Fruit fly (Drosophila melanogaster): ENCODE results near the gene CG46460.

CG46460 gene

DNA sequence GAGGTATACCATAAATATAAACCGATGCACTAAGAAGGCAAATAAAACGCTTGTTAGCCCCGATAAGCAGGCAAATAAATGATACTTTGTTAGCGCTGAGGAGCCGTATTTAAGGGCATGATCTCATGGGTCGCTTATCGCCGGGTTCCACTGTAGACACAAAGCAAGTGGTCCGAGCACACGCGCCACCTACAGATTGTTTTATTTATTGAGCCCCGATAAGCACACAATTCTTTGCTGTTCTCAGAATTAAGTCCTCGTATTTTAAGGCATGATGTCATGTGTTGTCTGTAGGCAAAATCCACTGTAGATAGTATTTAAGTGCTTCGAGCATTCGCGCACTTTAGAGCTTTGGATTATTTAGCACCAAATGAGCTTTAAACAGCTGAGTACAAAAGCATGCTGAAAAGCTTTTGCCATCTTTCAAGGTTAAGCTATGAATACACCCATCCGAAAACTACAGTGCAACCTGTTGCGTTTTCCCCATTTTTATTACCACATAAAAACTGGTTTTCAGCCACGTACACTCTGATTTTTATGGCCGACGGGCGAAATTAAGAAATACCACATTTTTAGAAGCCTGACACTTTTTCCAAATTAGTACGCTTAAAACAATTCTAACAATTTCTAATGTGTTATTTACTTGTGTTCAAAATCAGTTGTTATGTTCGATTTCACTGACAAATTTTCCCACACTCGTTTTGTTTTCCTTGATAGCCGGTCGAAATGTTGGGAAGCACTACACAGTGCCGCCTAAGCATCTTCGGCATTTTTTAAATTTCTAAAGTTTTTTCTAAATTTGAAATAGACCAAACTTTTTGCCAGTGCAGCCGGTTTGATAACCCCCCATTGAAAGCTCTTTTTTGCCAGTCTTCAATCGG lies 12.6 kb upstream of the CG46460 start, which contains the start of gene Sqor (continued):
- TF ChIP-seq Lpt (GFP tag; optimal IDR thresholded peaks at IDR 0.05) (peak; percentile 93), net (GFP tag; optimal IDR thresholded peaks at IDR 0.05) (peak; percentile 96), CG6792 (GFP tag; optimal IDR thresholded peaks at IDR 0.05) (peak; percentile 89), CG4318 (GFP tag; optimal IDR thresholded peaks at IDR 0.05) (peak; percentile 97), CG15336 (GFP tag; IDR thresholded peaks at IDR 0.05) (peak; percentile 97), CG8119 (GFP tag; IDR thresholded peaks at IDR 0.05) (peak; percentile 96), fkh (GFP tag; optimal IDR thresholded peaks at IDR 0.05) (peak; percentile 50), pdm3 (GFP tag; optimal IDR thresholded peaks at IDR 0.05) (peak; percentile 96), salr (GFP tag; optimal IDR thresholded peaks at IDR 0.05) (peak; percentile 89 to 97), CG10669 (GFP tag; optimal IDR thresholded peaks at IDR 0.05) (peak; percentile 91), CG10631 (GFP tag; optimal IDR thresholded peaks at IDR 0.05) (peak; percentile 92), dac (GFP tag; optimal IDR thresholded peaks at IDR 0.05) (peak; percentile 95), CG6276 (GFP tag; optimal IDR thresholded peaks at IDR 0.05) (peak; percentile 97), Hr39 (GFP tag; optimal IDR thresholded peaks at IDR 0.05) (peak; percentile 95), Met (GFP tag; optimal IDR thresholded peaks at IDR 0.05) (no peak), CG16779 (tag; optimal IDR thresholded peaks at IDR 0.05) (peak; percentile 92), svp (GFP tag) (peak; percentile 99), fd85E (GFP tag; optimal IDR thresholded peaks at IDR 0.05) (peak; percentile 78), esn (GFP tag; optimal IDR thresholded peaks at IDR 0.05) (peak; percentile 96), fd59A (GFP tag; optimal IDR thresholded peaks at IDR 0.05) (peak; percentile 93), CG34406 (GFP tag; optimal IDR thresholded peaks at IDR 0.05) (peak; percentile 93), Eip78C (GFP tag) (peak; percentile 100), CG8319 (GFP tag; optimal IDR thresholded peaks at IDR 0.05) (peak; percentile 86), Sox15 (GFP tag; optimal IDR thresholded peaks at IDR 0.05) (peak; percentile 92), Smox (GFP tag; optimal IDR thresholded peaks at IDR 0.05) (peak; percentile 89), CG7368 (GFP tag; optimal IDR thresholded peaks at IDR 0.05) (peak; percentile 91), Hr38 (GFP tag; optimal IDR thresholded peaks at IDR 0.05) (peak; percentile 46), CG9139 (GFP tag; optimal IDR thresholded peaks at IDR 0.05) (peak; percentile 89)

DNA sequence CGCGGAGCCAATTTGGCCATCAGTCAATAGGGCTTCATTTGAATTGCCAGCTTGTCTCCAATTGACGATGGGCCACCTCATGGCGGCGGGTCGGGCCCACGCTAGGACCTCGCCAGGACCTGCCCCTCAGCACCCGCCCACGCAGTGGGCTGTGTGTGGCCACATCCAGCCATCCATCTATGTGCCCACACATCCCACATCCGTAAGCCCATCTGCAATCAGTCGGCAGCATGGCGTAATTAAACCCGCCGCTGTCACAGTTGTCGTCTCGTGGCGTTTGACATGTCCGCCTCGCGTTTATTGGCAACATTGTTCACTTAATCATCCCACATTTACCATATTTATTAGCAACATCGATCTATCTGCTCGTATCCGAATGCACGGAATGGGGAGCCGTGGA lies 11.1 kb upstream of the CG46460 start:
- no peak for TF ChIP-seq pdm3 (GFP tag; optimal IDR thresholded peaks at IDR 0.05)
- no peak for TF ChIP-seq CG8319 (GFP tag; optimal IDR thresholded peaks at IDR 0.05)
- no peak for TF ChIP-seq Ets21C (GFP tag; optimal IDR thresholded peaks at IDR 0.05)
- no peak for TF ChIP-seq CG3919 (GFP tag; optimal IDR thresholded peaks at IDR 0.05)

- TF ChIP-seq cyc (GFP tag; optimal IDR thresholded peaks at IDR 0.05) (no peak), CG15336 (GFP tag; IDR thresholded peaks at IDR 0.05) (no peak), achi (GFP tag; optimal IDR thresholded peaks at IDR 0.05) (no peak), Eip78C (GFP tag) (peak; percentile 35), Blimp-1 (GFP tag; optimal IDR thresholded peaks at IDR 0.05) (no peak)
Observed at dm6 chr3L:4236097-4236572, 9.0 kb upstream of the CG46460 start, which contains the start of gene ImpL2. Gene ImpL2 (minus strand): TSS chr3L:4236147.

DNA sequence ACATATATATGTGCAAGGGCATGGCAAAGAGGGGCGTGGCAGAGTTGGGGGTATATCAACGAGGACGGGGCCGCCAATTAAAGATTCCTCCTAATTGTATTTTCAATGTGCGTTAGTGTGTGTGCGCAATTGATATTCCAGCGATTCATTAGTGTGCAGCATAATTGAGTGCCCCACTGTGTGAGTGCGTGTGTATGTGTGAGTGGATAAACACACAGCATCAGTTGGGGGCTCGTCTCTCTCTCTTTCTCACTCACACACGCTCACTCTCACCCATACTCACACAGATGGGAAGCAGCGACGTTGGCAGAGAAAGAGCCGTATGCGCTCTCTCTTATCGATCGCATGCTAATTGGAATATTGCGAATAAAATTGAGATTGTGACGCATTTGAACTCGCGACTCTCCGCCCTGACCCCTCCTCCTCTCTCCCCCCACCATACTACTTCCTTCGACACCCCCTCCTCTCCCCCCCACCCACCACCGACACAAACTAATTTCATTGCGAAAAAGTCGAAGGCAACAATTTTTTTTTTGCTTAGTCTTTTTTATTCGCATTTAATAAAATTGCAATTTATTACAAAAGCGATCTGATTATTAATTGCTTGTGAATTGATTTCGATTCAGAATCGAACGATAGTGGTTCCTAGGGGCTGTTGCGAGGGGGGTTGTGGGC lies 6.6 kb upstream of the CG46460 start:
- TF ChIP-seq salr (GFP tag; optimal IDR thresholded peaks at IDR 0.05) (no peak), CG6792 (GFP tag; optimal IDR thresholded peaks at IDR 0.05) (no peak), CG8119 (GFP tag; IDR thresholded peaks at IDR 0.05) (no peak), Eip93F (GFP tag; optimal IDR thresholded peaks at IDR 0.05) (no peak), CG10631 (GFP tag; optimal IDR thresholded peaks at IDR 0.05) (no peak), Sox15 (GFP tag; optimal IDR thresholded peaks at IDR 0.05) (no peak), CG7368 (GFP tag; optimal IDR thresholded peaks at IDR 0.05) (no peak), CG15336 (GFP tag; IDR thresholded peaks at IDR 0.05) (0 out of 2 replicates have a peak, but pooled peaks have one; percentile 18), CG34406 (GFP tag; optimal IDR thresholded peaks at IDR 0.05) (no peak), Lpt (GFP tag; optimal IDR thresholded peaks at IDR 0.05) (no peak), Hr38 (GFP tag; optimal IDR thresholded peaks at IDR 0.05) (no peak), Met (GFP tag; optimal IDR thresholded peaks at IDR 0.05) (no peak), Sox102F (GFP tag; optimal IDR thresholded peaks at IDR 0.05) (no peak), CG16779 (tag; optimal IDR thresholded peaks at IDR 0.05) (no peak), CG6808 (GFP tag; optimal IDR thresholded peaks at IDR 0.05) (no peak), eg (GFP tag; IDR thresholded peaks at IDR 0.05) (no peak), fkh (GFP tag; optimal IDR thresholded peaks at IDR 0.05) (peak; percentile 42), fd85E (GFP tag; optimal IDR thresholded peaks at IDR 0.05) (no peak), CG10669 (GFP tag; optimal IDR thresholded peaks at IDR 0.05) (no peak), Eip75B (GFP tag; optimal IDR thresholded peaks at IDR 0.05) (no peak), ss (GFP tag; optimal IDR thresholded peaks at IDR 0.05) (peak in 1 of 2 experiments; percentile 46), svp (GFP tag) (peak; percentile 84), achi (GFP tag; optimal IDR thresholded peaks at IDR 0.05) (no peak)
